Fruit fly (Drosophila melanogaster): ENCODE data around the gene CG43348.

CG43348 gene

dm6 chr2L:1169867-1170415 is 29.3 kb upstream of the CG43348 start, which contains the start of the genes CG31922 and Plap (continued):
- TF ChIP-seq Antp (GFP tag; optimal IDR thresholded peaks at IDR 0.05) (peak; percentile 57), CG1602 (GFP tag; optimal IDR thresholded peaks at IDR 0.05) (peak; percentile 62), BEAF-32 (GFP tag; optimal IDR thresholded peaks at IDR 0.05) (peak; percentile 97), CG10565 (GFP tag; optimal IDR thresholded peaks at IDR 0.05) (no peak), pnt (GFP tag; optimal IDR thresholded peaks at IDR 0.05) (peak; percentile 33), tin (GFP tag; optimal IDR thresholded peaks at IDR 0.05) (peak; percentile 76), so (GFP tag; IDR thresholded peaks at IDR 0.05) (no peak; the same call in 2 of the 3 replicates), crc (GFP tag; optimal IDR thresholded peaks at IDR 0.05) (peak; percentile 32), CG4404 (GFP tag; IDR thresholded peaks at IDR 0.05) (peak; percentile 67), cato (GFP tag; optimal IDR thresholded peaks at IDR 0.05; ENCODE audit: borderline replicate concordance) (peak; percentile 52), CG12299 (tag; optimal IDR thresholded peaks at IDR 0.05) (peak; percentile 53), Fer2 (tag; optimal IDR thresholded peaks at IDR 0.05) (peak; percentile 66), CG14860 (GFP tag; IDR thresholded peaks at IDR 0.05; ENCODE audit: partially characterized antibody) (peak; percentile 92), amos (GFP tag; IDR thresholded peaks at IDR 0.05; ENCODE audit: partially characterized antibody) (peak; percentile 82; the same call in 1 of the 2 replicates), slou (GFP tag; optimal IDR thresholded peaks at IDR 0.05) (peak; percentile 68), pum (GFP tag; optimal IDR thresholded peaks at IDR 0.05) (peak; percentile 74), dimm (GFP tag; IDR thresholded peaks at IDR 0.05) (no peak), gfzf (GFP tag; optimal IDR thresholded peaks at IDR 0.05) (peak; percentile 21), fd3F (GFP tag; optimal IDR thresholded peaks at IDR 0.05) (peak; percentile 57), CG17186 (GFP tag; optimal IDR thresholded peaks at IDR 0.05) (peak; percentile 14), kni (GFP tag; optimal IDR thresholded peaks at IDR 0.05) (peak; percentile 14), sens (GFP tag) (peak; percentile 92), jumu (GFP tag; optimal IDR thresholded peaks at IDR 0.05) (peak; percentile 39), CG4282 (GFP tag; optimal IDR thresholded peaks at IDR 0.05) (peak; percentile 17), nmo (GFP tag; optimal IDR thresholded peaks at IDR 0.05) (peak; percentile 85), Rfx (GFP tag; IDR thresholded peaks at IDR 0.05) (peak; percentile 82), nerfin-1 (tag; optimal IDR thresholded peaks at IDR 0.05) (peak; percentile 64), CG3995 (GFP tag; optimal IDR thresholded peaks at IDR 0.05) (peak; percentile 64), CG14014 (GFP tag; IDR thresholded peaks at IDR 0.05) (0 out of 2 replicates have a peak, but pooled peaks have one; percentile 30), Gug (GFP tag; IDR thresholded peaks at IDR 0.05) (peak; percentile 64; the same call in 2 of the 4 replicates), unpg (GFP tag; optimal IDR thresholded peaks at IDR 0.05) (peak; percentile 61), CG4730 (GFP tag; IDR thresholded peaks at IDR 0.05) (0 out of 2 replicates have a peak, but pooled peaks have one; percentile 25), CG13296 (GFP tag; optimal IDR thresholded peaks at IDR 0.05) (peak; percentile 49), trh (GFP tag; optimal IDR thresholded peaks at IDR 0.05) (no peak), seq (GFP tag; IDR thresholded peaks at IDR 0.05) (peak; percentile 32; the same call in 1 of the 2 replicates), croc (GFP tag; conservative IDR thresholded peaks at IDR 0.05) (peak; percentile 23; the same call in 1 of the 3 replicates), ind (GFP tag; optimal IDR thresholded peaks at IDR 0.05) (peak; percentile 75), Dek (tag; optimal IDR thresholded peaks at IDR 0.05) (peak; percentile 67), mld (GFP tag; IDR thresholded peaks at IDR 0.05; ENCODE audit: partially characterized antibody) (peak; percentile 82; the same call in 2 of the 3 replicates), CG6689 (GFP tag; IDR thresholded peaks at IDR 0.05) (0 out of 2 replicates have a peak, but pooled peaks have one; percentile 37), MESR4 (GFP tag; optimal IDR thresholded peaks at IDR 0.05) (peak; percentile 18), CG6254 (GFP tag; optimal IDR thresholded peaks at IDR 0.05) (no peak), Aef1 (GFP tag; IDR thresholded peaks at IDR 0.05) (peak; percentile 60; the same call in 2 of the 3 replicates), zf30C (GFP tag; optimal IDR thresholded peaks at IDR 0.05) (no peak), zen2 (GFP tag; IDR thresholded peaks at IDR 0.05; ENCODE audit: partially characterized antibody) (peak; percentile 73; the same call in 2 of the 3 replicates), Hsf (GFP tag; optimal IDR thresholded peaks at IDR 0.05) (peak; percentile 74), Lhr (GFP tag; optimal IDR thresholded peaks at IDR 0.05) (peak; percentile 59), grau (tag; optimal IDR thresholded peaks at IDR 0.05) (peak; percentile 76), CG7745 (tag; optimal IDR thresholded peaks at IDR 0.05) (no peak)

Measured in whole organism, embryonic.